Worm (Caenorhabditis elegans) whole organism, late embryonic: ENCODE data around the gene C46F9.5.

Experiments used
- C08G9.2 ChIP-seq: sonication (generic microtip); optimal IDR thresholded peaks from 2 replicates; lab custom pipeline; 2016; ENCODE audit warnings: mild to moderate bottlenecking, missing genetic modification characterization, moderate library complexity, missing compliant biosample characterization
- C38D4.7 ChIP-seq: fragments of 200-800 bp; sonication (Bioruptor generic); optimal IDR thresholded peaks from 2 replicates; lab custom pipeline; 2018; ENCODE audit warnings: mild to moderate bottlenecking, missing genetic modification characterization, moderate library complexity, missing compliant biosample characterization
- F13H6.1 ChIP-seq: sonication (generic microtip); optimal IDR thresholded peaks from 2 replicates; lab custom pipeline; 2016; ENCODE audit warnings: missing genetic modification characterization, missing compliant biosample characterization
- K09A11.1 ChIP-seq: sonication (generic microtip); optimal IDR thresholded peaks from 2 replicates; lab custom pipeline; 2017; ENCODE audit warnings: antibody characterized with exemption, mild to moderate bottlenecking, missing genetic modification characterization, missing compliant biosample characterization; ENCODE audit not compliant: insufficient read depth
- T23F11.4 ChIP-seq: fragments of 200-800 bp; sonication (Bioruptor generic); optimal IDR thresholded peaks from 2 replicates; lab custom pipeline; 2018; ENCODE audit warnings: mild to moderate bottlenecking, missing genetic modification characterization, missing compliant biosample characterization
- ahr-1 ChIP-seq: sonication (generic microtip); optimal IDR thresholded peaks from 2 replicates; lab custom pipeline; 2016; ENCODE audit warnings: missing genetic modification characterization, missing compliant biosample characterization
- ceh-18 ChIP-seq: sonication (generic microtip); optimal IDR thresholded peaks from 2 replicates; lab custom pipeline; 2016; ENCODE audit warnings: missing genetic modification characterization, missing compliant biosample characterization
- ceh-19 ChIP-seq: fragments of 200-800 bp; sonication (Bioruptor generic); optimal IDR thresholded peaks from 2 replicates; lab custom pipeline; 2018; ENCODE audit warnings: mild to moderate bottlenecking, missing genetic modification characterization, missing compliant biosample characterization
- ceh-2 ChIP-seq: sonication (generic microtip); optimal IDR thresholded peaks from 2 replicates; lab custom pipeline; 2016; ENCODE audit warnings: missing genotype, missing genetic modification characterization, missing compliant biosample characterization
- ceh-34 ChIP-seq: sonication (generic microtip); optimal IDR thresholded peaks from 2 replicates; lab custom pipeline; 2016; ENCODE audit warnings: mild to moderate bottlenecking, missing genetic modification characterization, missing compliant biosample characterization
- ceh-48 ChIP-seq: sonication (generic microtip); optimal IDR thresholded peaks from 2 replicates; lab custom pipeline; 2016; ENCODE audit warnings: missing genetic modification characterization, inconsistent platforms, missing compliant biosample characterization
- ceh-9 ChIP-seq: sonication (generic microtip); optimal IDR thresholded peaks from 2 replicates; lab custom pipeline; 2016; ENCODE audit warnings: mild to moderate bottlenecking, missing genetic modification characterization, inconsistent platforms, missing compliant biosample characterization
- dmd-4 ChIP-seq: sonication (generic microtip); optimal IDR thresholded peaks from 2 replicates; lab custom pipeline; 2016; ENCODE audit warnings: borderline replicate concordance, missing genetic modification characterization, missing compliant biosample characterization
- eyg-1 ChIP-seq: sonication (generic microtip); optimal IDR thresholded peaks from 2 replicates; lab custom pipeline; 2016; ENCODE audit warnings: missing genotype, missing genetic modification characterization, missing compliant biosample characterization
- fax-1 ChIP-seq: sonication (generic microtip); optimal IDR thresholded peaks from 2 replicates; lab custom pipeline; 2016; ENCODE audit warnings: missing genotype, missing genetic modification characterization, missing compliant biosample characterization
- fkh-6 ChIP-seq: sonication (generic microtip); optimal IDR thresholded peaks from 2 replicates; lab custom pipeline; 2016; ENCODE audit warnings: missing genetic modification characterization, missing compliant biosample characterization
- gmeb-2 ChIP-seq: sonication (generic microtip); optimal IDR thresholded peaks from 2 replicates; lab custom pipeline; 2016; ENCODE audit warnings: missing genetic modification characterization, inconsistent platforms, missing compliant biosample characterization
- hlh-30 ChIP-seq: sonication (generic microtip); optimal IDR thresholded peaks from 2 replicates; lab custom pipeline; 2017; ENCODE audit warnings: antibody characterized with exemption, missing genetic modification characterization, missing compliant biosample characterization; ENCODE audit not compliant: insufficient read depth
- lin-11 ChIP-seq: fragments of 200-800 bp; sonication (Bioruptor generic); optimal IDR thresholded peaks from 2 replicates; lab custom pipeline; 2018; ENCODE audit warnings: mild to moderate bottlenecking, missing genetic modification characterization, missing compliant biosample characterization
- nhr-11 ChIP-seq: fragments of 150-350 bp; optimal IDR thresholded peaks from 2 replicates; lab custom pipeline; 2014; ENCODE audit warnings: missing biosample characterization, missing genetic modification characterization
- npax-4 ChIP-seq: sonication (generic microtip); optimal IDR thresholded peaks from 2 replicates; lab custom pipeline; 2016; ENCODE audit warnings: missing genetic modification characterization, missing compliant biosample characterization
- pat-9 ChIP-seq: fragments of 200-800 bp; sonication (Bioruptor generic); optimal IDR thresholded peaks from 2 replicates; lab custom pipeline; 2018; ENCODE audit warnings: mild to moderate bottlenecking, missing genetic modification characterization, moderate library complexity, missing compliant biosample characterization
- pha-2 ChIP-seq: sonication (generic microtip); optimal IDR thresholded peaks from 2 replicates; lab custom pipeline; 2017; ENCODE audit warnings: mild to moderate bottlenecking, missing genetic modification characterization, missing compliant biosample characterization
- pha-4 ChIP-seq: fragments of 150-350 bp; optimal IDR thresholded peaks from 2 replicates; lab custom pipeline; 2018; ENCODE audit warnings: missing biosample characterization, missing genetic modification reagents, missing genetic modification characterization
- ref-2 ChIP-seq: sonication (generic microtip); optimal IDR thresholded peaks from 2 replicates; lab custom pipeline; 2016; ENCODE audit warnings: missing genetic modification characterization, missing compliant biosample characterization
- sdc-2 ChIP-seq: sonication (generic microtip); optimal IDR thresholded peaks from 2 replicates; lab custom pipeline; 2016; ENCODE audit warnings: missing genotype, missing genetic modification characterization, missing compliant biosample characterization
- sox-2 ChIP-seq: fragments of 200-800 bp; sonication (Bioruptor generic); IDR thresholded peaks from 2 replicates; pipeline ENCODE4 v1.3.6; 2022; ENCODE audit warnings: missing genetic modification reagents, missing genetic modification characterization, missing compliant biosample characterization
- sox-4 ChIP-seq: sonication (generic microtip); optimal IDR thresholded peaks from 2 replicates; lab custom pipeline; 2017; ENCODE audit warnings: mild to moderate bottlenecking, missing genetic modification characterization, inconsistent platforms, missing compliant biosample characterization
- syd-9 ChIP-seq: sonication (generic microtip); optimal IDR thresholded peaks from 2 replicates; lab custom pipeline; 2016; ENCODE audit warnings: mild to moderate bottlenecking, missing genetic modification characterization, moderate library complexity, missing compliant biosample characterization
- tbx-2 ChIP-seq: sonication (generic microtip); optimal IDR thresholded peaks from 2 replicates; lab custom pipeline; 2016; ENCODE audit warnings: missing genetic modification characterization, missing compliant biosample characterization
- tbx-7 ChIP-seq: sonication (generic microtip); optimal IDR thresholded peaks from 2 replicates; lab custom pipeline; 2016; ENCODE audit warnings: missing genotype, missing genetic modification characterization, missing compliant biosample characterization
- unc-42 ChIP-seq: sonication (generic microtip); optimal IDR thresholded peaks from 2 replicates; lab custom pipeline; 2016; ENCODE audit warnings: missing genotype, missing genetic modification characterization, missing compliant biosample characterization
- unc-55 ChIP-seq: sonication (generic microtip); optimal IDR thresholded peaks from 2 replicates; lab custom pipeline; 2017; ENCODE audit warnings: missing biosample characterization, missing genetic modification reagents, missing genetic modification characterization
- zip-5 ChIP-seq: sonication (generic microtip); optimal IDR thresholded peaks from 2 replicates; lab custom pipeline; 2016; ENCODE audit warnings: missing genetic modification characterization, missing compliant biosample characterization
- ztf-16 ChIP-seq: sonication (generic microtip); optimal IDR thresholded peaks from 2 replicates; lab custom pipeline; 2017; ENCODE audit warnings: missing genetic modification characterization, missing compliant biosample characterization

C46F9.5 gene

ce11 chrII:1905104-1905503 lies 9.7 kb downstream of the C46F9.5 start, which contains the start of gene math-22:
Gene math-22 (plus strand): TSS chrII:1905404.
- no peak for TF ChIP-seq ceh-9
- no peak for TF ChIP-seq ceh-2 (tag; lab: Kevin White, UChicago)
- no peak for TF ChIP-seq ahr-1
- no peak for TF ChIP-seq sox-4 (tag; lab: Kevin White, UChicago)
- no peak for TF ChIP-seq C08G9.2 (tag; lab: Kevin White, UChicago)
- TF ChIP-seq dmd-4 (tag; lab: Kevin White, UChicago): no peak
- TF ChIP-seq, all 69 proteins: peak for 0

- no peak for TF ChIP-seq unc-42 (tag; lab: Kevin White, UChicago)
- no peak for TF ChIP-seq K09A11.1 (tag; lab: Kevin White, UChicago)
- TF ChIP-seq sdc-2 (tag; lab: Kevin White, UChicago): no peak
- no peak for TF ChIP-seq lin-11 (tag; lab: Kevin White, UChicago)
- TF ChIP-seq sox-4 (tag; lab: Kevin White, UChicago): no peak
- TF ChIP-seq pat-9 (tag; lab: Kevin White, UChicago): no peak
- TF ChIP-seq pha-2 (tag; lab: Kevin White, UChicago): no peak
- TF ChIP-seq hlh-30 (tag; lab: Kevin White, UChicago): no peak
- TF ChIP-seq fax-1 (tag; lab: Kevin White, UChicago): no peak
- TF ChIP-seq syd-9: no peak
- TF ChIP-seq ceh-48 (tag; lab: Kevin White, UChicago): no peak
- no peak for TF ChIP-seq fkh-6 (tag; lab: Kevin White, UChicago)
- TF ChIP-seq ceh-19 (GFP tag; lab: Kevin White, UChicago): no peak
- TF ChIP-seq ceh-34: no peak
- no peak for TF ChIP-seq gmeb-2 (tag; lab: Kevin White, UChicago)
- TF ChIP-seq dmd-4 (tag; lab: Kevin White, UChicago): no peak
- TF ChIP-seq T23F11.4: no peak
- TF ChIP-seq ref-2 (tag; lab: Kevin White, UChicago): no peak
- no peak for TF ChIP-seq F13H6.1
- TF ChIP-seq, all 69 proteins: peak for 0
These were observed 17.4 kb downstream of the C46F9.5 start, which contains the start of gene math-31 for ce11 chrII:1912741-1913140. Gene math-31 (minus strand): TSS chrII:1912841.

ce11 chrII:1917862-1918261 lies 22.5 kb downstream of the C46F9.5 start, which contains the start of gene bath-4:
Gene bath-4 (minus strand): TSS chrII:1917962.
- TF ChIP-seq unc-55 (GFP tag; lab: Kevin White, UChicago) (no peak), T23F11.4 (no peak), syd-9 (no peak), ztf-16 (tag; lab: Kevin White, UChicago) (no peak), npax-4 (tag; lab: Kevin White, UChicago) (no peak), pha-4 (tag; lab: Kevin White, UChicago) (no peak)

- TF ChIP-seq zip-5 (tag; lab: Kevin White, UChicago) (no peak), ref-2 (tag; lab: Kevin White, UChicago) (no peak), tbx-2 (tag; lab: Kevin White, UChicago) (no peak), C38D4.7 (GFP tag; lab: Kevin White, UChicago) (no peak), lin-11 (tag; lab: Kevin White, UChicago) (no peak)
- TF ChIP-seq, all 69 proteins: peak for 0
These were observed 25.6 kb downstream of the C46F9.5 start, which contains the start of gene bath-7 for ce11 chrII:1921018-1921417. Gene bath-7 (minus strand): TSS chrII:1921118.

- TF ChIP-seq ceh-2 (tag; lab: Kevin White, UChicago) (no peak), hlh-30 (tag; lab: Kevin White, UChicago) (no peak), eyg-1 (tag; lab: Kevin White, UChicago) (no peak), nhr-11 (tag; lab: Kevin White, UChicago) (no peak), tbx-7 (tag; lab: Kevin White, UChicago) (no peak), sox-2 (no peak), ceh-18 (tag; lab: Kevin White, UChicago) (no peak)
These were observed 27.3 kb downstream of the C46F9.5 start, which contains the start of the genes bath-2 and F52C6.4 for ce11 chrII:1922665-1923187. Gene bath-2 (minus strand): TSS chrII:1922765. Gene F52C6.4 (plus strand): TSS chrII:1923137.
